Fruit fly (Drosophila melanogaster): ENCODE measurements around the gene Irp-1A.

dm6 chr3R:22740930-22741329 lies 16.5 kb upstream of the Irp-1A start, which contains the start of the genes Dcr-1 and CG6985:
- TF ChIP-seq salr (GFP tag; optimal IDR thresholded peaks at IDR 0.05) (no peak), OdsH (GFP tag; optimal IDR thresholded peaks at IDR 0.05) (no peak), ss (GFP tag; optimal IDR thresholded peaks at IDR 0.05) (no peak), Lpt (GFP tag; optimal IDR thresholded peaks at IDR 0.05) (no peak), acj6 (GFP tag; optimal IDR thresholded peaks at IDR 0.05) (no peak), Eip93F (GFP tag; optimal IDR thresholded peaks at IDR 0.05) (no peak), CG6276 (GFP tag; optimal IDR thresholded peaks at IDR 0.05) (no peak), Sox102F (GFP tag; optimal IDR thresholded peaks at IDR 0.05) (no peak), CG10669 (GFP tag; optimal IDR thresholded peaks at IDR 0.05) (no peak), topi (GFP tag; optimal IDR thresholded peaks at IDR 0.05) (no peak), net (GFP tag; optimal IDR thresholded peaks at IDR 0.05) (no peak), fd59A (GFP tag; optimal IDR thresholded peaks at IDR 0.05) (no peak), CG31627 (GFP tag; optimal IDR thresholded peaks at IDR 0.05) (no peak), Ets96B (tag; optimal IDR thresholded peaks at IDR 0.05) (no peak)
